Fruit fly (Drosophila melanogaster) whole organism, wandering third instar larva: Measurements from ENCODE around the gene CG18549.
A peak's percentile ranks its signal among the peaks of the same experiment; 100 is the strongest.

Experiments
- Abd-B ChIP-seq: fragments of >200 bp; optimal IDR thresholded peaks from 2 replicates; lab custom pipeline; 2017; ENCODE audit warnings: missing biosample characterization, missing genetic modification characterization
- CG32264 ChIP-seq: fragments of 200-800 bp; sonication (Bioruptor generic); optimal IDR thresholded peaks from 2 replicates; lab custom pipeline; 2016; ENCODE audit warnings: missing biosample characterization, missing genetic modification characterization
- CG9705 ChIP-seq: fragments of 200-800 bp; sonication (Bioruptor generic); optimal IDR thresholded peaks from 2 replicates; lab custom pipeline; 2018; ENCODE audit warnings: missing biosample characterization, mild to moderate bottlenecking, missing genetic modification characterization
- Dfd ChIP-seq: fragments of >200 bp; optimal IDR thresholded peaks from 2 replicates; lab custom pipeline; 2017; ENCODE audit warnings: missing biosample characterization, missing genetic modification characterization
- Dif ChIP-seq: fragments of 200-275, 200-300 bp; sonication (Bioruptor generic); optimal IDR thresholded peaks from 2 replicates; lab custom pipeline; 2018; ENCODE audit warnings: missing biosample characterization, missing genetic modification characterization; ENCODE audit not compliant: partially characterized antibody
- GATAd ChIP-seq: sonication (Bioruptor generic); optimal IDR thresholded peaks from 2 replicates; lab custom pipeline; 2016; ENCODE audit warnings: missing biosample characterization, missing genetic modification characterization
- HLH106 ChIP-seq: fragments of 200-800 bp; optimal IDR thresholded peaks from 3 replicates; lab custom pipeline; 2019; ENCODE audit warnings: missing biosample characterization, mild to moderate bottlenecking, missing genetic modification characterization, moderate library complexity
- Hr83 ChIP-seq: fragments of 200-300 bp; sonication (Bioruptor generic); optimal IDR thresholded peaks from 2 replicates; lab custom pipeline; 2016; ENCODE audit warnings: missing biosample characterization, mild to moderate bottlenecking, missing genetic modification characterization, moderate library complexity; ENCODE audit not compliant: poor library complexity, severe bottlenecking
- Jra ChIP-seq: sonication (Bioruptor generic); optimal IDR thresholded peaks from 2 replicates; lab custom pipeline; 2016; ENCODE audit warnings: missing biosample characterization, missing genetic modification characterization
- Mio ChIP-seq: sonication (Bioruptor generic); optimal IDR thresholded peaks from 2 replicates; lab custom pipeline; 2016; ENCODE audit warnings: missing biosample characterization, missing genetic modification characterization
- Myc ChIP-seq: fragments of >200 bp; optimal IDR thresholded peaks from 2 replicates; lab custom pipeline; 2017
- OdsH ChIP-seq: fragments of 200-800 bp; sonication (Bioruptor generic); optimal IDR thresholded peaks from 2 replicates; lab custom pipeline; 2016; ENCODE audit warnings: missing biosample characterization, mild to moderate bottlenecking, missing genetic modification characterization
- Rel ChIP-seq, 2 experiments: fragments of 200-800 bp; sonication (Bioruptor generic) in 1 of 2; optimal IDR thresholded peaks; 2 replicates in 1 of 2; 3 replicates in 1 of 2; lab custom pipeline; 2016 to 2019; ENCODE audit warnings: mild to moderate bottlenecking in 2 of 2, missing biosample characterization in 2 of 2, missing genetic modification characterization in 2 of 2, moderate library complexity in 1 of 2
- Sp1 ChIP-seq: fragments of 200-800 bp; sonication (Bioruptor generic); optimal IDR thresholded peaks from 3 replicates; lab custom pipeline; 2019; ENCODE audit warnings: missing biosample characterization, mild to moderate bottlenecking, missing genetic modification characterization, moderate library complexity
- Vsx2 ChIP-seq: fragments of 200-300, 225-300 bp; sonication (Bioruptor generic); optimal IDR thresholded peaks from 2 replicates; lab custom pipeline; 2018; ENCODE audit warnings: missing biosample characterization, missing genetic modification characterization; ENCODE audit not compliant: partially characterized antibody
- brk ChIP-seq: fragments of 200-800 bp; sonication (Bioruptor generic); optimal IDR thresholded peaks from 2 replicates; lab custom pipeline; 2016; ENCODE audit warnings: missing biosample characterization, mild to moderate bottlenecking, missing genetic modification characterization
- dl ChIP-seq, 2 experiments: fragments of 175-275, 200-275 bp in 1 of 2; fragments of 200-275 bp in 1 of 2; sonication (Bioruptor generic); optimal IDR thresholded peaks; lab custom pipeline; 2018; ENCODE audit warnings: mild to moderate bottlenecking in 2 of 2, missing biosample characterization in 2 of 2, missing genetic modification characterization in 2 of 2, moderate library complexity in 2 of 2; ENCODE audit not compliant: partially characterized antibody in 2 of 2, insufficient read depth in 1 of 2
- dsf ChIP-seq: sonication (Bioruptor generic); optimal IDR thresholded peaks from 2 replicates; lab custom pipeline; 2016; ENCODE audit warnings: missing biosample characterization, missing genetic modification characterization, borderline replicate concordance
- ey ChIP-seq: fragments of 200-800 bp; sonication (Bioruptor generic); optimal IDR thresholded peaks from 2 replicates; lab custom pipeline; 2016; ENCODE audit warnings: missing biosample characterization, missing genetic modification characterization
- foxo ChIP-seq, 2 experiments: fragments of 200-800 bp; sonication (Bioruptor generic); optimal IDR thresholded peaks; 2 replicates in 1 of 2; 3 replicates in 1 of 2; lab custom pipeline; 2016 to 2017; ENCODE audit warnings: missing biosample characterization in 2 of 2, missing genetic modification characterization in 2 of 2
- fru ChIP-seq: fragments of 200-800 bp; sonication (Bioruptor generic); optimal IDR thresholded peaks from 3 replicates; lab custom pipeline; 2016; ENCODE audit warnings: missing biosample characterization, mild to moderate bottlenecking, missing genetic modification characterization
- h ChIP-seq: fragments of 200-800 bp; sonication (Bioruptor generic); optimal IDR thresholded peaks from 3 replicates; lab custom pipeline; 2016; ENCODE audit warnings: missing biosample characterization, mild to moderate bottlenecking, missing genetic modification characterization
- jim ChIP-seq: fragments of 175-275, 200-325 bp; sonication (Bioruptor generic); optimal IDR thresholded peaks from 2 replicates; lab custom pipeline; 2016; ENCODE audit warnings: missing biosample characterization, mild to moderate bottlenecking, missing genetic modification characterization
- psq ChIP-seq: fragments of 200-800 bp; sonication (Bioruptor generic); optimal IDR thresholded peaks from 3 replicates; lab custom pipeline; 2017; ENCODE audit warnings: missing biosample characterization, mild to moderate bottlenecking, missing genetic modification characterization, moderate library complexity
- rgr ChIP-seq: fragments of 200-800 bp; sonication (Bioruptor generic); optimal IDR thresholded peaks from 3 replicates; lab custom pipeline; 2016; ENCODE audit warnings: missing biosample characterization, mild to moderate bottlenecking, missing genetic modification characterization
- sage ChIP-seq: fragments of 200-800 bp; sonication (Bioruptor generic); optimal IDR thresholded peaks from 2 replicates; lab custom pipeline; 2016; ENCODE audit warnings: missing biosample characterization, mild to moderate bottlenecking, missing genetic modification characterization
- sv ChIP-seq: fragments of 200-800 bp; sonication (Bioruptor generic); optimal IDR thresholded peaks from 3 replicates; lab custom pipeline; 2016; ENCODE audit warnings: missing biosample characterization, missing genetic modification characterization
- tai ChIP-seq: sonication (Bioruptor generic); optimal IDR thresholded peaks from 2 replicates; lab custom pipeline; 2016; ENCODE audit warnings: missing biosample characterization, missing genetic modification characterization
- usp ChIP-seq: fragments of >200 bp; optimal IDR thresholded peaks from 2 replicates; lab custom pipeline; 2017; ENCODE audit warnings: missing biosample characterization, missing genetic modification characterization
- woc ChIP-seq: sonication (Bioruptor generic); optimal IDR thresholded peaks from 2 replicates; lab custom pipeline; 2016; ENCODE audit warnings: missing biosample characterization, mild to moderate bottlenecking, missing genetic modification characterization

Gene CG18549

DNA sequence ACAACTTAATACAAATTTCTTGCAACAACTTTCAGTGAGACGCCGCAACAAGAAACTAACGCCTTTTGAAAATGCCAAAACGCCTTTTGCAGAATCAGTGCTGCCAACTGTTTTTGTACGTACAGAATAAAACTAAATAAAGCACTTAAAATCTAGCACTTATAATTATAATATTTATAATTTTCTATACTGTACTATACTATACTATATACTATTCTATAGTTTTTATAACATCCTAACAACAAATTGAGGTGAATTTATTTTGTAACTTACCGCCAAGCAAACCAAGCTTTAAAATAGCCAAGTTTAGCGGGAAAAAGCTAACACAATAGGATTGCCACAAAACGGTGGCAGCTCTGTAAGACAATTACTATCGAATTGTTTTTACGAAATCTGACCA is 15.3 kb upstream of the CG18549 start, which contains the start of the genes Aos1 and Srlp:
Gene Aos1, minus strand, starts transcription at position 59 of the 400 bp plus-strand sequence.
Gene Srlp, plus strand, starts transcription at position 335 of the 400 bp plus-strand sequence.
- TF ChIP-seq Myc (peak; percentile 95), Dfd (no peak), rgr (GFP tag; lab: Kevin White, UChicago) (peak; percentile 18), usp (GFP tag; lab: Kevin White, UChicago) (no peak), foxo (GFP tag; optimal IDR thresholded peaks at IDR 0.05; lab: Kevin White, UChicago) (peak in 1 of 2 experiments; percentile 60), Sp1 (GFP tag; lab: Kevin White, UChicago) (peak; percentile 68), OdsH (GFP tag; lab: Kevin White, UChicago) (peak; percentile 32), CG32264 (GFP tag; lab: Kevin White, UChicago) (no peak), sage (GFP tag; lab: Kevin White, UChicago) (no peak), psq (GFP tag; lab: Kevin White, UChicago) (peak; percentile 46), tai (no peak), sv (GFP tag; lab: Kevin White, UChicago) (no peak), HLH106 (tag; lab: Kevin White, UChicago) (peak; percentile 74), CG9705 (GFP tag; lab: Kevin White, UChicago) (peak; percentile 56), Rel (GFP tag; optimal IDR thresholded peaks at IDR 0.05; lab: Kevin White, UChicago) (no peak), Rel (tag; optimal IDR thresholded peaks at IDR 0.05; lab: Kevin White, UChicago) (peak; percentile 70)

DNA sequence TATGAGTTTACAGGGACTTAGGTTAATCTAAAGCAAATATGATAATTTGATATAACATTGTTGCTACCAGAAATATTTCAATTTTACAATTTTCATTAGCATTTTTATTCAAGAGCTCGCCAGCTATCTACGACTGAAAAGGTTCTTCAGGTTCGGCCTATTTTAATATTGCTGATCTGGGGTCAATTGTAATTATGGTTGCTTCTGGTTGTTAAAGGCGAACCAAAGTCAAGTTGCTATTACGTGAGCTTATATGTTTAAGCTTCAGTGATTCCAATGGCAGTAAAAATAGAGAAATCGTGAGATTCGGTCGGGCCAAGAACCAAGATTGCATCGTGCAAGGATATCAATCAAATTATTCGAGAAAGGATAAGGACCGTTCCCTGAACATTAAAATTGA is 13.1 kb upstream of the CG18549 start, which contains the start of gene Desat2:
Gene Desat2, plus strand, starts transcription at position 301 of the 400 bp plus-strand sequence.
- TF ChIP-seq fru (GFP tag; lab: Kevin White, UChicago), result no peak
- no peak for TF ChIP-seq rgr (GFP tag; lab: Kevin White, UChicago)
- no peak for TF ChIP-seq foxo (GFP tag; optimal IDR thresholded peaks at IDR 0.05; lab: Kevin White, UChicago)
- no peak for TF ChIP-seq Jra
- no peak for TF ChIP-seq Sp1 (GFP tag; lab: Kevin White, UChicago)
- TF ChIP-seq, all 38 proteins: peak for 0

- TF ChIP-seq tai (no peak), brk (GFP tag; lab: Kevin White, UChicago) (no peak), Jra (no peak), Vsx2 (GFP tag; lab: Kevin White, UChicago) (no peak), jim (no peak), Sp1 (GFP tag; lab: Kevin White, UChicago) (no peak), sage (GFP tag; lab: Kevin White, UChicago) (no peak), ey (GFP tag; lab: Kevin White, UChicago) (no peak), psq (GFP tag; lab: Kevin White, UChicago) (no peak), sv (GFP tag; lab: Kevin White, UChicago) (no peak), h (GFP tag; lab: Kevin White, UChicago) (no peak), Abd-B (no peak), Hr83 (no peak), fru (GFP tag; lab: Kevin White, UChicago) (no peak), Mio (no peak), woc (GFP tag; lab: Kevin White, UChicago) (no peak), Dif (GFP tag; lab: Kevin White, UChicago) (no peak), dl (GFP tag; optimal IDR thresholded peaks at IDR 0.05; lab: Kevin White, UChicago; ENCODE audit: insufficient read depth in 1 of 2, partially characterized antibody in 2 of 2) (no peak), foxo (GFP tag; optimal IDR thresholded peaks at IDR 0.05; lab: Kevin White, UChicago) (no peak), GATAd (no peak)
These were observed 10.1 kb upstream of the CG18549 start, which contains the start of the genes CG17207 and CG46427 for dm6 chr3R:12439039-12439400. Gene CG17207, minus strand, starts transcription at chr3R:12439139. Gene CG46427, minus strand, starts transcription at chr3R:12439139.

DNA sequence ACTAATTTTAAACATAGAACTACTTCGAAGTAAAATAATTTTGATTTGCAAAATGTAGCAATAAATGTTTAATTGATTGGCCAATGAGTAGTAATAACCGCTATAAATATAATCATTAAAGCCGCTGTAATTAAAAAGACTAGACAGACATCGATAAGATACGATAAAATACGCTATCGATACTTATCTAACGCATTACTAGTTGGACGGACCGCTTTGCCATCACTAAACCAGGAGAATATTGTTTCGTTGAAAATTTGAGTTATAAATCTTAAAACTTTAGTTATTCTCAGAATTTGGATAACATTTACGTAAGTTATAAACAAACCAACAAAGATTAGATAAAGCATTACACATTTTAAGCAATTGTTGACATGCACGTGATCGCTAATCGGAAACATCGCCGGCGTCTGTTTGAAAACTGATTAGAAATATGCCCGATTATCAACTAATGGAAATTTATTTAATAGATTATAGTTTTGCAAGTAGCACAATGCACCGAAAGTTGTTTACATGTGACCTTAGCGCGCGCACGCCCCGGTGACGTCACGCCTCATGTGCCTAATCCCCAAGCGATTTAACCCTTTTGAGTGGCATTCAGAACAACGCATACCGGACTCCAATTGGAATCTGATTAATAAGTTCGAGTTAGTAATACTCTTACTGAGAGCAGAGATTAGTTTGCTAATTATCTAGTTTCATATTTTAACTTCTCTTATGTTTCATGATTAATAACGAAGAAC is 9.5 kb upstream of the CG18549 start, which contains the start of gene Desat1:
Gene Desat1, plus strand, starts transcription at position 200 of the 743 bp plus-strand sequence.
- TF ChIP-seq Jra (peak; percentile 34), woc (GFP tag; lab: Kevin White, UChicago) (peak; percentile 32), usp (GFP tag; lab: Kevin White, UChicago) (no peak), dsf (GFP tag; lab: Kevin White, UChicago) (peak; percentile 34)
- TF ChIP-seq, all 38 proteins: peak for 3
